Worm (Caenorhabditis elegans): Measurements from ENCODE around the gene pelo-1.

The pelo-1 gene

DNA sequence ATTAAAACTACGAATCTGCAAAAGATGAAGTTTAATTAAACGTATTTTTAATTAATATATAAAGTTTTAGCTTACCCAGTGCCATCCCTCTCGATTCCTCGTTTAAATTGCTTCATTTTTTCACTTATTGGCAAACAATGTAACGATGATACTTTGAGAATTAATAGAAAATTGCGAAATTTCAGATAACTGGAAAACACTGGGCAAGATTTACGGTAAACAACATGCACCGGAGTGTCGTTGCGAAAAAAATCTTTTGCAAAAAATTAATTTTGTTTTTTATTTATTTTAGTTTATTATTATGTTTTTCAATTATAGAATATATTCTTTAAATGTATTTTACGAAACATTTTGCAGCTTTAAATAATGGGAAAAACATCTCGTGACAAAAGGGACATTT lies at the start of gene pelo-1, which contains the start of gene R74.7:
Gene pelo-1, minus strand, starts transcription at position 151 of the 400 bp plus-strand sequence.
Gene R74.7, plus strand, starts transcription at position 358 of the 400 bp plus-strand sequence.
- no peak for TF ChIP-seq daf-8 (GFP tag; IDR thresholded peaks at IDR 0.05)
- no peak for TF ChIP-seq nhr-111 (GFP tag; optimal IDR thresholded peaks at IDR 0.05)
- no peak for TF ChIP-seq F44E2.7 (GFP tag; IDR thresholded peaks at IDR 0.05)
- TF ChIP-seq R02D3.7 (tag; optimal IDR thresholded peaks at IDR 0.05), result peak; percentile 69
- TF ChIP-seq zip-2 (tag; optimal IDR thresholded peaks at IDR 0.05), result peak; percentile 2
- peak; percentile 61 for TF ChIP-seq Y48G9A.11 (GFP tag; IDR thresholded peaks at IDR 0.05)
- TF ChIP-seq T20F7.1 (GFP tag; optimal IDR thresholded peaks at IDR 0.05), result peak; percentile 95
- TF ChIP-seq lin-38 (GFP tag; IDR thresholded peaks at IDR 0.05), result no peak
- no peak for TF ChIP-seq lir-3 (tag; optimal IDR thresholded peaks at IDR 0.05)
- TF ChIP-seq ceh-44 (GFP tag; IDR thresholded peaks at IDR 0.05), result no peak
- TF ChIP-seq duxl-1 (tag; optimal IDR thresholded peaks at IDR 0.05; ENCODE audit: poor library complexity), result no peak
- no peak for TF ChIP-seq F26F4.8 (GFP tag; conservative IDR thresholded peaks at IDR 0.05)
- peak; percentile 11 for TF ChIP-seq nhr-77 (tag; optimal IDR thresholded peaks at IDR 0.05)
- peak; percentile 33 for TF ChIP-seq mes-2 (tag; optimal IDR thresholded peaks at IDR 0.05; ENCODE audit: poor library complexity, severe bottlenecking)
- peak in 1 of 2 experiments; percentile 65 for TF ChIP-seq lsy-2 (tag; optimal IDR thresholded peaks at IDR 0.05)
- TF ChIP-seq lin-1 (GFP tag; IDR thresholded peaks at IDR 0.05), result no peak
- no peak for TF ChIP-seq lin-15B (tag; optimal IDR thresholded peaks at IDR 0.05)
- no peak for TF ChIP-seq nhr-41 (GFP tag; IDR thresholded peaks at IDR 0.05)
- TF ChIP-seq ctbp-1 (GFP tag; IDR thresholded peaks at IDR 0.05), result no peak
- no peak for TF ChIP-seq zfp-3 (GFP tag; conservative IDR thresholded peaks at IDR 0.05)
- no peak for TF ChIP-seq daf-16 (GFP tag; optimal IDR thresholded peaks at IDR 0.05)
- peak; percentile 21 for TF ChIP-seq daf-16 (tag; optimal IDR thresholded peaks at IDR 0.05)
- TF ChIP-seq hmg-1.1 (GFP tag; IDR thresholded peaks at IDR 0.05), result no peak

DNA sequence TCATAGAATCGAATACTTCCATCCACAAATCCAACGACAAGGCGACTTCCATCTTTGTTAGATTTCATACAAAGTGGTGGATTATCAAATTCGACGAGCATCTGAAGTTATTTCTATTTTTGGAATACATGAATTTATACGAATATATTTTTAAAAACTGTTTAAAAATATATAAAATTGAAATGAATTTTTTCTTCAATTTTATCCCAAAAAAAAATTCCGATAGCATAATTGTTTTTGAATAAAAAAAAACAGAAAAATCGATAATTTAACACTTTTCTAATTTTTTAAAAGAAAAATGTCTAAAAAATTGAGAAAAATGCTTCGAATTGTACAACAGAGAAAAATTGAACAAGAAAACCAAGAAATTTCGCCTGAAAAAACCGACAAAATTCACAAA lies 43.5 kb upstream of the pelo-1 start, which contains the start of gene Y44F5A.1:
Gene Y44F5A.1, minus strand, starts transcription at position 101 of the 400 bp plus-strand sequence.
- no peak for TF ChIP-seq rbr-2 (tag; optimal IDR thresholded peaks at IDR 0.05)

DNA sequence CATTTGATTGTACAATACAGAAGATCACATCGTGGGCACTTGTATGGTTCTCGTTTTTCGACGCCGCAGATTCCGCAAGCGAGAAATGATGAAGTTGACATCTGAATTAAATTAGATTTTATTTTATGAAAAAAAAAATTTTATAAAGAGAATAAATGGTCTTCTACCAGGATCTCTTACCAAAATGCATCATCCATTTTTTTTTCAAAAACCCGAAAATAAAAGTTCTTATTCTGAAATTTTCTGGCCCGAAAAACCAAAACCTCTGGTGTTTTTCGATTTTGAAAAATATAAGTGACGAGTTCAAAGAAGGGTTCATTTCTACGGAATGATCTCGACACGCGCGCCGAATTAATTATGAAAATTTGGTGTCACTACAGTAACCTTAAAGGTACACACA lies 40.3 kb upstream of the pelo-1 start, which contains the start of gene zhit-2:
Gene zhit-2, minus strand, starts transcription at position 101 of the 400 bp plus-strand sequence.
- no peak for TF ChIP-seq ceh-28 (tag; optimal IDR thresholded peaks at IDR 0.05)
- TF ChIP-seq fkh-10 (GFP tag; optimal IDR thresholded peaks at IDR 0.05), result no peak
- no peak for TF ChIP-seq ZK337.2 (GFP tag; IDR thresholded peaks at IDR 0.05)
- no peak for TF ChIP-seq egl-27 (tag; optimal IDR thresholded peaks at IDR 0.05)

DNA sequence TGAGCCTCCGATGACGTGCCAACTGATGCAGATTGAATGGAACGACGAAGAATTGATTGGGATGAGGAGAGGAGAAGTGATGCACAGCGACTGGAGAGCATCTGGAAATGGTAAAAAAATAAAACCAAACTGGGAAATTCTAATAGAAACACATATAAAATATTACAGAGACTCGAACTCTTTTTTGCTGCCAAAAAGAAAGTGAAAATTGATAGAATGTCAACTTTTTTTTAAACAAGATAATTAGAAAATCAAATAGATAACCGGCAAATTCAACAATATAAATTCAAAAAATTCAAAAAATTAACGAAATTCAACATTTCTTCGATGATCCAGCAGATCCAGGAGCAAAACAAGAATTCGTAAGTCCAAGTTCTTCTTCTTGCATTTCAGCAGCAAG lies 39.4 kb upstream of the pelo-1 start, which contains the start of gene mrpl-21:
Gene mrpl-21, minus strand, starts transcription at position 101 of the 400 bp plus-strand sequence.
- TF ChIP-seq nhr-28 (tag; optimal IDR thresholded peaks at IDR 0.05), result no peak
- TF ChIP-seq pha-4 (GFP tag; IDR thresholded peaks at IDR 0.05), result no peak
- TF ChIP-seq pha-4 (tag; optimal IDR thresholded peaks at IDR 0.05), result no peak
- no peak for TF ChIP-seq F44E2.7 (GFP tag; IDR thresholded peaks at IDR 0.05)
- TF ChIP-seq ceh-32 (tag; optimal IDR thresholded peaks at IDR 0.05; ENCODE audit: poor library complexity), result no peak
- no peak for TF ChIP-seq fkh-10 (GFP tag; optimal IDR thresholded peaks at IDR 0.05)
- no peak for TF ChIP-seq zfp-2 (tag; optimal IDR thresholded peaks at IDR 0.05)
- TF ChIP-seq egl-43 (GFP tag; IDR thresholded peaks at IDR 0.05), result no peak
- no peak for TF ChIP-seq snpc-1.2 (GFP tag; IDR thresholded peaks at IDR 0.05)
- no peak for TF ChIP-seq dpl-1 (GFP tag; optimal IDR thresholded peaks at IDR 0.05)
- TF ChIP-seq Y5F2A.4 (GFP tag; optimal IDR thresholded peaks at IDR 0.05), result no peak
- no peak for TF ChIP-seq spr-3 (GFP tag; optimal IDR thresholded peaks at IDR 0.05)
